Worm (Caenorhabditis elegans) whole organism, young adult: Measurements from ENCODE around the gene ssup-72.

Source experiments
- B0261.1 ChIP-seq: sonication (generic microtip); optimal IDR thresholded peaks from 2 replicates; lab custom pipeline; 2016; ENCODE audit warnings: mild to moderate bottlenecking, missing genetic modification characterization, moderate library complexity, missing compliant biosample characterization
- F23B12.7 ChIP-seq: sonication (generic microtip); optimal IDR thresholded peaks from 2 replicates; lab custom pipeline; 2017; ENCODE audit warnings: missing genetic modification characterization, mild to moderate bottlenecking, missing compliant biosample characterization, antibody characterized with exemption, moderate library complexity; ENCODE audit not compliant: insufficient read depth
- F37B4.10 ChIP-seq: fragments of 200-800 bp; sonication (Bioruptor generic); IDR thresholded peaks from 2 replicates; pipeline ENCODE4 v1.3.6; 2022; ENCODE audit warnings: missing genetic modification characterization, missing compliant biosample characterization
- F57A8.1 ChIP-seq: fragments of 200-800 bp; sonication (Bioruptor generic); optimal IDR thresholded peaks from 2 replicates; lab custom pipeline; 2018; ENCODE audit warnings: mild to moderate bottlenecking, missing genetic modification characterization, moderate library complexity, missing compliant biosample characterization
- K12H6.12 ChIP-seq: fragments of 200-800 bp; sonication (Bioruptor generic); optimal IDR thresholded peaks from 2 replicates; lab custom pipeline; 2018; ENCODE audit warnings: mild to moderate bottlenecking, missing genetic modification characterization, missing compliant biosample characterization
- Y53G8AR.9 ChIP-seq: fragments of 200-800 bp; sonication (Bioruptor generic); conservative IDR thresholded peaks from 2 replicates; pipeline ENCODE4 v1.3.6; 2022; ENCODE audit warnings: missing genetic modification reagents, missing genetic modification characterization, missing compliant biosample characterization
- ama-1 ChIP-seq, 3 experiments: fragments of 150-350 bp in 1 of 3; sonication (generic microtip) in 2 of 3; optimal IDR thresholded peaks; 2 replicates each; lab custom pipeline; 2014 to 2018; ENCODE audit warnings: missing biosample characterization in 2 of 3, missing genetic modification characterization in 2 of 3, missing genetic modification reagents in 2 of 3
- aptf-2 ChIP-seq: fragments of 200-800 bp; sonication (Bioruptor generic); conservative IDR thresholded peaks from 2 replicates; pipeline ENCODE4 v1.3.6; 2022; ENCODE audit warnings: missing genetic modification reagents, missing genetic modification characterization, missing compliant biosample characterization
- atf-7 ChIP-seq: sonication (generic microtip); optimal IDR thresholded peaks from 2 replicates; lab custom pipeline; 2017; ENCODE audit warnings: mild to moderate bottlenecking, missing genetic modification characterization, missing compliant biosample characterization
- attf-5 ChIP-seq: fragments of 200-800 bp; sonication (Bioruptor generic); optimal IDR thresholded peaks from 2 replicates; lab custom pipeline; 2018; ENCODE audit warnings: mild to moderate bottlenecking, missing genetic modification characterization, missing compliant biosample characterization
- cebp-1 ChIP-seq, 2 experiments: fragments of 200-800 bp in 1 of 2; sonication (Bioruptor generic) in 1 of 2; sonication (generic microtip) in 1 of 2; IDR thresholded peaks in 1 of 2; optimal IDR thresholded peaks in 1 of 2; 2 replicates each; pipeline versions ENCODE4 v1.3.6 to Lab custom; 2017 to 2022; ENCODE audit warnings: missing compliant biosample characterization in 2 of 2, missing genetic modification characterization in 2 of 2, mild to moderate bottlenecking in 1 of 2, missing genetic modification reagents in 1 of 2, moderate library complexity in 1 of 2
- ceh-100 ChIP-seq: fragments of 200-800 bp; sonication (Bioruptor generic); IDR thresholded peaks from 2 replicates; pipeline ENCODE4 v1.3.6; 2022; ENCODE audit warnings: missing genetic modification reagents, missing genetic modification characterization, missing compliant biosample characterization
- ceh-27 ChIP-seq: fragments of 200-800 bp; sonication (Bioruptor generic); optimal IDR thresholded peaks from 2 replicates; lab custom pipeline; 2018; ENCODE audit warnings: mild to moderate bottlenecking, missing genetic modification characterization, moderate library complexity, missing compliant biosample characterization
- ceh-58 ChIP-seq: fragments of 200-800 bp; sonication (Bioruptor generic); IDR thresholded peaks from 2 replicates; pipeline ENCODE4 v1.3.6; 2022; ENCODE audit warnings: missing genetic modification characterization, missing compliant biosample characterization
- chd-7 ChIP-seq: sonication (generic microtip); optimal IDR thresholded peaks from 2 replicates; lab custom pipeline; 2016; ENCODE audit warnings: mild to moderate bottlenecking, missing genetic modification characterization, moderate library complexity, missing compliant biosample characterization
- die-1 ChIP-seq: sonication (generic microtip); optimal IDR thresholded peaks from 2 replicates; lab custom pipeline; 2016; ENCODE audit warnings: missing genotype, mild to moderate bottlenecking, missing genetic modification characterization, missing compliant biosample characterization
- dpff-1 ChIP-seq: sonication (generic microtip); optimal IDR thresholded peaks from 2 replicates; lab custom pipeline; 2017; ENCODE audit warnings: mild to moderate bottlenecking, missing genetic modification characterization, missing compliant biosample characterization
- ets-4 ChIP-seq: fragments of 200-800 bp; sonication (Bioruptor generic); optimal IDR thresholded peaks from 2 replicates; lab custom pipeline; 2018; ENCODE audit warnings: mild to moderate bottlenecking, missing genetic modification characterization, missing compliant biosample characterization
- fkh-3 ChIP-seq: sonication (generic microtip); optimal IDR thresholded peaks from 2 replicates; lab custom pipeline; 2016; ENCODE audit warnings: mild to moderate bottlenecking, missing genetic modification characterization, missing compliant biosample characterization
- let-526 ChIP-seq: fragments of 200-800 bp; sonication (Bioruptor generic); IDR thresholded peaks from 2 replicates; pipeline ENCODE4 v1.3.6; 2022; ENCODE audit warnings: missing genetic modification reagents, missing genetic modification characterization, missing compliant biosample characterization
- let-607 ChIP-seq, 2 experiments: fragments of 200-800 bp in 1 of 2; sonication (Bioruptor generic) in 1 of 2; sonication (generic microtip) in 1 of 2; optimal IDR thresholded peaks; 2 replicates each; lab custom pipeline; 2016 to 2018; ENCODE audit warnings: mild to moderate bottlenecking in 2 of 2, missing compliant biosample characterization in 2 of 2, missing genetic modification characterization in 2 of 2, moderate library complexity in 2 of 2, missing genotype in 1 of 2
- lin-40 ChIP-seq: sonication (generic microtip); optimal IDR thresholded peaks from 2 replicates; lab custom pipeline; 2016; ENCODE audit warnings: missing genetic modification characterization, mild to moderate bottlenecking, missing compliant biosample characterization, missing genotype, missing genetic modification reagents
- lin-54 ChIP-seq: fragments of 200-800 bp; sonication (Bioruptor generic); optimal IDR thresholded peaks from 2 replicates; lab custom pipeline; 2018; ENCODE audit warnings: mild to moderate bottlenecking, missing genetic modification characterization, missing compliant biosample characterization
- nhr-80 ChIP-seq: sonication (generic microtip); optimal IDR thresholded peaks from 2 replicates; lab custom pipeline; 2016; ENCODE audit warnings: missing genetic modification characterization, missing compliant biosample characterization
- pha-4 ChIP-seq: fragments of 150-350 bp; sonication (generic microtip); optimal IDR thresholded peaks from 2 replicates; lab custom pipeline; 2014; ENCODE audit warnings: missing biosample characterization, missing genetic modification reagents, missing genetic modification characterization
- snpc-1.3 ChIP-seq: sonication (generic microtip); optimal IDR thresholded peaks from 2 replicates; lab custom pipeline; 2017; ENCODE audit warnings: missing genetic modification characterization, mild to moderate bottlenecking, missing compliant biosample characterization, antibody characterized with exemption, moderate library complexity, missing genotype, missing genetic modification reagents; ENCODE audit not compliant: insufficient read depth
- snpc-3.4 ChIP-seq: sonication (generic microtip); optimal IDR thresholded peaks from 2 replicates; lab custom pipeline; 2017; ENCODE audit warnings: missing genetic modification characterization, mild to moderate bottlenecking, missing compliant biosample characterization, antibody characterized with exemption, moderate library complexity, missing genotype, missing genetic modification reagents
- snpc-4 ChIP-seq, 5 experiments: fragments of 150-350 bp in 1 of 5; sonication (generic microtip) in 4 of 5; optimal IDR thresholded peaks; 2 replicates each; lab custom pipeline; 2014 to 2018; ENCODE audit warnings: missing genetic modification characterization in 5 of 5, missing biosample characterization in 3 of 5, antibody characterized with exemption in 2 of 5, mild to moderate bottlenecking in 2 of 5, missing compliant biosample characterization in 2 of 5, missing genotype in 2 of 5, moderate library complexity in 2 of 5, missing genetic modification reagents in 1 of 5
- somi-1 ChIP-seq: fragments of 200-800 bp; sonication (Bioruptor generic); optimal IDR thresholded peaks from 2 replicates; lab custom pipeline; 2018; ENCODE audit warnings: mild to moderate bottlenecking, missing genetic modification characterization, missing compliant biosample characterization
- unc-62 ChIP-seq: fragments of 150-350 bp; optimal IDR thresholded peaks from 2 replicates; lab custom pipeline; 2014; ENCODE audit warnings: missing biosample characterization, missing genetic modification reagents, missing genetic modification characterization
- ztf-22 ChIP-seq: fragments of 200-800 bp; sonication (Bioruptor generic); optimal IDR thresholded peaks from 2 replicates; lab custom pipeline; 2018; ENCODE audit warnings: mild to moderate bottlenecking, missing genetic modification characterization, moderate library complexity, missing compliant biosample characterization
- ztf-26 ChIP-seq: sonication (generic microtip); optimal IDR thresholded peaks from 2 replicates; lab custom pipeline; 2017; ENCODE audit warnings: missing genetic modification characterization, missing compliant biosample characterization
- ztf-28 ChIP-seq: fragments of 200-800 bp; sonication (Bioruptor generic); IDR thresholded peaks from 2 replicates; pipeline ENCODE4 v1.3.6; 2022; ENCODE audit warnings: missing genetic modification reagents, missing genetic modification characterization, missing compliant biosample characterization

Gene ssup-72

DNA sequence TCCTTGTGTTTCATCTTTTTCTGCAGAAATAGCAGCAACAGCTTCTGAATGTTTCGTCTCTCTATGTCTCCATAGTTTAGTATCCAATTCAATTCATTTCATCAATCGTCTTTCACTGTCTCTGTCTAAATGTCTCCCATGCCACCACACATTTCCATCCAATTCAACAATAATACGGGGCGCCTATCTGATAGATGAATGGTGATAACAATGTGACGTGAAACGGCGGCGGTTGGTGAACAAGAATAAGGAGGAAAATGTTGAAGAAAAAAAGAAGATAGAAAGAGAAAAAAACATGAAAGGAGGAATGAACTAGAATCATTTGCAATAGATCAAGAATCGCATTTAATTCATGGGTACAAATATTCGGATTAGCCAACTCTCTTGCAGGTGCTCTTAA is 45.9 kb downstream of the ssup-72 start:
- TF ChIP-seq unc-62 (GFP tag; lab: Kevin White, UChicago): no peak
- TF ChIP-seq ztf-22: peak; percentile 2
- TF ChIP-seq nhr-80 (tag; lab: Kevin White, UChicago): peak; percentile 77
- no peak for TF ChIP-seq F37B4.10
- peak; percentile 38 for TF ChIP-seq lin-40 (tag; lab: Kevin White, UChicago)
- no peak for TF ChIP-seq cebp-1 (GFP tag; IDR thresholded peaks at IDR 0.05; lab: Robert Waterston, UW)
- TF ChIP-seq cebp-1 (tag; optimal IDR thresholded peaks at IDR 0.05; lab: Kevin White, UChicago): peak; percentile 45
- no peak for TF ChIP-seq ceh-100 (GFP tag; lab: Robert Waterston, UW)
- peak; percentile 28 for TF ChIP-seq atf-7
- TF ChIP-seq let-607 (tag; optimal IDR thresholded peaks at IDR 0.05; lab: Kevin White, UChicago): peak in 1 of 2 experiments; percentile 5
- TF ChIP-seq chd-7: peak; percentile 54
- peak; percentile 16 for TF ChIP-seq ets-4 (GFP tag; lab: Kevin White, UChicago)

DNA sequence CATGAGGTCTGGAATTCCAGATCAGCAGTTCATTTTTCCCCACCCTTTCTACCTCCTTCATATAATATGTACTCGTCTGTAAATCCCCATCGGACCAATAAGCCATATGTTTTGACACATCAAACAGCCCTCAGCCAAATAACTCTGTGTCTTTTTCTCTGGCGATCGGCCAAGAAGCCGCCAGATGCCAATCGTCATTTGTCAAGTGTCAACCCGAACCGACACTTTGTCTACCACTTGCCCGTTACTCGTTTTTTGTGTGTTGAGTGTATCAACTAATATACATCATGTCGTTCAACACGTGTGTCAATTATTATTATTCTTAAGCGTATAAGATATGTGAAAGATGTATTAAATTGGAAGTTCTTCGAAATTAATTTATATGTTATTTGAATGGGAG is 46.8 kb downstream of the ssup-72 start:
- no peak for TF ChIP-seq F23B12.7 (tag; lab: Kevin White, UChicago)
- TF ChIP-seq ceh-58 (GFP tag; lab: Robert Waterston, UW): no peak
- TF ChIP-seq ztf-26 (tag; lab: Kevin White, UChicago): no peak
- no peak for TF ChIP-seq dpff-1
- no peak for TF ChIP-seq let-526
- TF ChIP-seq Y53G8AR.9 (GFP tag; lab: Robert Waterston, UW): no peak
- no peak for TF ChIP-seq snpc-4 (GFP tag; optimal IDR thresholded peaks at IDR 0.05; lab: Kevin White, UChicago)
- TF ChIP-seq snpc-4 (tag; optimal IDR thresholded peaks at IDR 0.05; lab: Kevin White, UChicago): no peak
- no peak for TF ChIP-seq fkh-3
- peak; percentile 3 for TF ChIP-seq nhr-80 (tag; lab: Kevin White, UChicago)
- peak; percentile 3 for TF ChIP-seq K12H6.12
- no peak for TF ChIP-seq lin-54
- TF ChIP-seq ztf-28 (GFP tag; lab: Robert Waterston, UW): no peak
- TF ChIP-seq aptf-2 (GFP tag; lab: Robert Waterston, UW): no peak
- no peak for TF ChIP-seq B0261.1
- TF ChIP-seq, all 124 proteins: peak for 2

DNA sequence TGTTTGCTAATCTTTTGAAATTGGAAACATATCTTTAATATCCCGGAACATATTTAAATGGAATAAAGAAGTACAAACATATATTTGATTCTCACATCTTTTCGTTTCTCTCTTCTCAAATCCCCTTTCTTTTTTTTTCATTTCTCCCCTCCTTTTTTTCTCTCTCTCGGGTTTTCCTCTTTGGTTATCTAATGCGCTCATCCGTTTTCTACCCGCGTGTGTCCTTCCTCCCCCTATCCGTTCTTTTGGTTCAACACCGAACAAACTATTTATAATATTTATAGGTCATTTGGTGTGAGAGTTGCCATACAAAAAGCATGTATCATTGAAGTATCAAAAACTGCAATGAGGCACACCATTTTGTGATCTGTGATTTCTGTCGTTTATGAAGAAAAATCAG is 47.5 kb downstream of the ssup-72 start:
- TF ChIP-seq lin-40 (tag; lab: Kevin White, UChicago) (peak; percentile 9), die-1 (tag; lab: Kevin White, UChicago) (no peak), K12H6.12 (no peak), snpc-3.4 (tag; lab: Kevin White, UChicago) (no peak), somi-1 (GFP tag; lab: Kevin White, UChicago) (peak; percentile 35)

DNA sequence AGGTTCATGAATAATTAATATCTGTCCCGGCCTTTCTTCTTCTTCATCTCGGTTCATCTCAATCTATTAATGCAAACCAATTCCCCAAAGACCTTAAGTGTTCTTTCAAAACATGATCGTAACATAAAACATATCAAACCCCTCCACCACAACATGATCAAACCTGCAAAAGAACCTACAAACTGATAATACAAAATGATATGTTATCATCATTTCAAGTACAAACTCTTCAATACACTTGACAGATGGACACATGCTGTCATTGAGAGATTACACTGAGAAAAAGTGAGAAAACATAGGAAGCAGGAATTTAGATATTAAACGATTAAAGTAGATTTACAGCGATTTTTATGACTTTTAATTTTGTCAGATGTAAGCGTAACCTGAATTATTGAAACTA is 48.1 kb downstream of the ssup-72 start:
- TF ChIP-seq nhr-80 (tag; lab: Kevin White, UChicago): peak; percentile 74
- no peak for TF ChIP-seq pha-4 (tag; lab: Kevin White, UChicago)
- TF ChIP-seq, all 124 proteins: peak for 1

- no peak for TF ChIP-seq cebp-1 (GFP tag; IDR thresholded peaks at IDR 0.05; lab: Robert Waterston, UW)
- TF ChIP-seq cebp-1 (tag; optimal IDR thresholded peaks at IDR 0.05; lab: Kevin White, UChicago): no peak
- TF ChIP-seq B0261.1: no peak
- TF ChIP-seq die-1 (tag; lab: Kevin White, UChicago): peak; percentile 9
- TF ChIP-seq attf-5: no peak
- TF ChIP-seq snpc-1.3 (tag; lab: Kevin White, UChicago): no peak
- TF ChIP-seq ama-1 (optimal IDR thresholded peaks at IDR 0.05; lab: Kevin White, UChicago): no peak
- TF ChIP-seq ama-1 (GFP tag; optimal IDR thresholded peaks at IDR 0.05; lab: Kevin White, UChicago): no peak
- no peak for TF ChIP-seq ceh-58 (GFP tag; lab: Robert Waterston, UW)
- TF ChIP-seq nhr-80 (tag; lab: Kevin White, UChicago): peak; percentile 52
- no peak for TF ChIP-seq ceh-27 (GFP tag; lab: Kevin White, UChicago)
- no peak for TF ChIP-seq F57A8.1 (GFP tag; lab: Kevin White, UChicago)
Observed at ce11 chrII:6825732-6826131, 49.3 kb downstream of the ssup-72 start.
